Worm (Caenorhabditis elegans) whole organism, late embryonic: ENCODE measurements around the gene F07H5.10.

ENCODE experiments used
- F13H6.1 ChIP-seq: sonication (generic microtip); optimal IDR thresholded peaks from 2 replicates; lab custom pipeline; 2016; ENCODE audit warnings: missing genetic modification characterization, missing compliant biosample characterization
- ama-1 ChIP-seq: fragments of 150-350 bp; optimal IDR thresholded peaks from 2 replicates; lab custom pipeline; 2014
- elt-4 ChIP-seq: sonication (generic microtip); optimal IDR thresholded peaks from 2 replicates; lab custom pipeline; 2016; ENCODE audit warnings: missing genetic modification characterization, missing compliant biosample characterization
- fkh-6 ChIP-seq: sonication (generic microtip); optimal IDR thresholded peaks from 2 replicates; lab custom pipeline; 2016; ENCODE audit warnings: missing genetic modification characterization, missing compliant biosample characterization
- hlh-13 ChIP-seq: fragments of 200-800 bp; sonication (Bioruptor generic); optimal IDR thresholded peaks from 2 replicates; lab custom pipeline; 2018; ENCODE audit warnings: mild to moderate bottlenecking, missing genetic modification characterization, missing compliant biosample characterization
- hlh-30 ChIP-seq: sonication (generic microtip); optimal IDR thresholded peaks from 2 replicates; lab custom pipeline; 2017; ENCODE audit warnings: antibody characterized with exemption, missing genetic modification characterization, missing compliant biosample characterization; ENCODE audit not compliant: insufficient read depth
- pat-9 ChIP-seq: fragments of 200-800 bp; sonication (Bioruptor generic); optimal IDR thresholded peaks from 2 replicates; lab custom pipeline; 2018; ENCODE audit warnings: mild to moderate bottlenecking, missing genetic modification characterization, moderate library complexity, missing compliant biosample characterization
- pha-2 ChIP-seq: sonication (generic microtip); optimal IDR thresholded peaks from 2 replicates; lab custom pipeline; 2017; ENCODE audit warnings: mild to moderate bottlenecking, missing genetic modification characterization, missing compliant biosample characterization
- pqm-1 ChIP-seq: sonication (generic microtip); optimal IDR thresholded peaks from 2 replicates; lab custom pipeline; 2016; ENCODE audit warnings: missing genetic modification characterization, missing compliant biosample characterization
- rnt-1 ChIP-seq: sonication (generic microtip); optimal IDR thresholded peaks from 2 replicates; lab custom pipeline; 2016; ENCODE audit warnings: missing genetic modification characterization, missing compliant biosample characterization
- tbx-7 ChIP-seq: sonication (generic microtip); optimal IDR thresholded peaks from 2 replicates; lab custom pipeline; 2016; ENCODE audit warnings: missing genotype, missing genetic modification characterization, missing compliant biosample characterization
- ztf-16 ChIP-seq: sonication (generic microtip); optimal IDR thresholded peaks from 2 replicates; lab custom pipeline; 2017; ENCODE audit warnings: missing genetic modification characterization, missing compliant biosample characterization

ce11 chrII:8857074-8857473 lies 48.7 kb upstream of the F07H5.10 start:
- no peak for TF ChIP-seq elt-4 (tag; lab: Kevin White, UChicago)
- no peak for TF ChIP-seq tbx-7
- no peak for TF ChIP-seq pat-9
- no peak for TF ChIP-seq ztf-16
- TF ChIP-seq F13H6.1 (tag; lab: Kevin White, UChicago) = no peak
- no peak for TF ChIP-seq hlh-30 (tag; lab: Kevin White, UChicago)
- TF ChIP-seq pha-2 = no peak
- TF ChIP-seq pqm-1 (tag; lab: Kevin White, UChicago) = no peak
- no peak for TF ChIP-seq rnt-1
- TF ChIP-seq ama-1 (lab: Kevin White, UChicago) = no peak
- TF ChIP-seq hlh-13 (GFP tag; lab: Kevin White, UChicago) = no peak
- TF ChIP-seq fkh-6 (tag; lab: Kevin White, UChicago) = no peak
